Fruit fly (Drosophila melanogaster): ENCODE measurements around the gene Ir87a.

dm6 chr3R:13374913-13375312, 45.2 kb upstream of the Ir87a start:
- TF ChIP-seq psq (GFP tag; optimal IDR thresholded peaks at IDR 0.05) (no peak), usp (GFP tag; optimal IDR thresholded peaks at IDR 0.05) (no peak), Rel (GFP tag; optimal IDR thresholded peaks at IDR 0.05) (no peak), Rel (tag; optimal IDR thresholded peaks at IDR 0.05) (no peak), fru (GFP tag; optimal IDR thresholded peaks at IDR 0.05) (no peak)
